Worm (Caenorhabditis elegans) whole organism, L4/young adult: Measurements from ENCODE around the gene F28H7.3.

Experiments used
- dao-5 ChIP-seq: sonication (generic microtip); optimal IDR thresholded peaks from 2 replicates; lab custom pipeline; 2016; ENCODE audit warnings: missing genotype, missing genetic modification characterization, moderate library complexity, missing compliant biosample characterization
- him-1 ChIP-seq: sonication (generic microtip); optimal IDR thresholded peaks from 2 replicates; lab custom pipeline; 2016; ENCODE audit warnings: missing genotype, missing genetic modification reagents, missing genetic modification characterization, missing compliant biosample characterization

ce11 chrV:10792775-10793174 lies 42.2 kb upstream of the F28H7.3 start, which contains the start of gene D1054.10:
- TF ChIP-seq him-1 (tag; lab: Kevin White, UChicago), result no peak
- no peak for TF ChIP-seq dao-5 (tag; lab: Kevin White, UChicago)
